Worm (Caenorhabditis elegans) whole organism, late embryonic: ENCODE measurements around the gene F49F1.9.

Experiments used
- ama-1 ChIP-seq: fragments of 150-350 bp; optimal IDR thresholded peaks from 2 replicates; lab custom pipeline; 2014
- ceh-9 ChIP-seq: sonication (generic microtip); optimal IDR thresholded peaks from 2 replicates; lab custom pipeline; 2016; ENCODE audit warnings: mild to moderate bottlenecking, missing genetic modification characterization, inconsistent platforms, missing compliant biosample characterization
- fkh-10 ChIP-seq: fragments of 150-350 bp; optimal IDR thresholded peaks from 2 replicates; lab custom pipeline; 2014; ENCODE audit warnings: missing biosample characterization, missing genetic modification reagents, missing genetic modification characterization
- madf-2 ChIP-seq: sonication (generic microtip); optimal IDR thresholded peaks from 2 replicates; lab custom pipeline; 2017; ENCODE audit warnings: missing genetic modification characterization, missing compliant biosample characterization
- nhr-11 ChIP-seq: fragments of 150-350 bp; optimal IDR thresholded peaks from 2 replicates; lab custom pipeline; 2014; ENCODE audit warnings: missing biosample characterization, missing genetic modification characterization

DNA sequence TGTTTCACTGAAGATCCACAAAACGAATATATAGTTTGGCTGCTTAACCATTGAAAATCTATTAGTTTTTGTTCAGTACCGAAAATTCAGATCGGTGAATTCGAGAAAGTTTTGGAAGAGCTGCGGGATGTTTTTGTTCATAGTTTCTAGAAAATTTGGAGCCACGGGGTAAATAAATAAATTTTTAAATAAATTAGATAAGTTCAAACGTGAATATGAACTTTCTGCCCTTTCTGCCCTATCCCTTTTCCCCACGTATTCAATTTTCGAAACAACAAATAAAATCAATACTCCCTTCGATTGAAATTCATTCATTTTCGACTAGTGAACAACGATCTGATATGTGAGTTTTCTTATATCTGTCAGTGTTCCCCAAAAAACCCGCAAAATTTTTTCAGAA lies 24.7 kb upstream of the F49F1.9 start, which contains the start of gene scrm-5:
- no peak for TF ChIP-seq fkh-10 (GFP tag; lab: Kevin White, UChicago)
- no peak for TF ChIP-seq nhr-11 (tag; lab: Kevin White, UChicago)
- TF ChIP-seq ama-1, result no peak
- no peak for TF ChIP-seq madf-2
- TF ChIP-seq ceh-9 (tag; lab: Kevin White, UChicago), result no peak
